Worm (Caenorhabditis elegans): Measurements from ENCODE around the gene C54F6.19.

ce11 chrV:7539015-7539414 is 6.3 kb upstream of the C54F6.19 start, which contains the start of gene srh-268:
- TF ChIP-seq ztf-6 (GFP tag; IDR thresholded peaks at IDR 0.05), result no peak
- no peak for TF ChIP-seq madf-3 (GFP tag; IDR thresholded peaks at IDR 0.05)
- no peak for TF ChIP-seq Y79H2A.3 (GFP tag; conservative IDR thresholded peaks at IDR 0.05)
- no peak for TF ChIP-seq attf-5 (GFP tag; optimal IDR thresholded peaks at IDR 0.05)
- no peak for TF ChIP-seq sea-2 (GFP tag; IDR thresholded peaks at IDR 0.05)
- TF ChIP-seq him-1 (tag; optimal IDR thresholded peaks at IDR 0.05), result no peak
- TF ChIP-seq die-1 (tag; optimal IDR thresholded peaks at IDR 0.05), result no peak
